Worm (Caenorhabditis elegans) whole organism, L4/young adult: Measurements from ENCODE around the gene H10E21.1.

Experiments used
- W03F9.2 ChIP-seq: fragments of 150-350 bp; optimal IDR thresholded peaks from 2 replicates; lab custom pipeline; 2014; ENCODE audit warnings: missing biosample characterization, missing genetic modification characterization
- dao-5 ChIP-seq: sonication (generic microtip); optimal IDR thresholded peaks from 2 replicates; lab custom pipeline; 2016; ENCODE audit warnings: missing genotype, missing genetic modification characterization, moderate library complexity, missing compliant biosample characterization
- him-1 ChIP-seq: sonication (generic microtip); optimal IDR thresholded peaks from 2 replicates; lab custom pipeline; 2016; ENCODE audit warnings: missing genotype, missing genetic modification reagents, missing genetic modification characterization, missing compliant biosample characterization

ce11 chrIII:23862-24261 is 8.3 kb downstream of the H10E21.1 start, which contains the start of gene H10E21.5:
- no peak for TF ChIP-seq him-1 (tag; lab: Kevin White, UChicago)
- no peak for TF ChIP-seq dao-5 (tag; lab: Kevin White, UChicago)
- TF ChIP-seq W03F9.2: no peak
